Worm (Caenorhabditis elegans): Measurements from ENCODE around the gene Y51A2A.6.

- no peak for TF ChIP-seq nfyb-1 (GFP tag; IDR thresholded peaks at IDR 0.05)
- no peak for TF ChIP-seq rcor-1 (GFP tag; IDR thresholded peaks at IDR 0.05)
- no peak for TF ChIP-seq ZK185.1 (tag; optimal IDR thresholded peaks at IDR 0.05; ENCODE audit: poor library complexity, severe bottlenecking)
- TF ChIP-seq lir-1 (GFP tag; conservative IDR thresholded peaks at IDR 0.05) = no peak
- TF ChIP-seq T07F8.4 (tag; optimal IDR thresholded peaks at IDR 0.05) = no peak
- no peak for TF ChIP-seq nhr-27 (tag; optimal IDR thresholded peaks at IDR 0.05)
- no peak for TF ChIP-seq ccch-3 (GFP tag; optimal IDR thresholded peaks at IDR 0.05)
- TF ChIP-seq snpc-3.4 (tag; optimal IDR thresholded peaks at IDR 0.05) = no peak
Observed at ce11 chrV:18337643-18338042, 35.1 kb downstream of the Y51A2A.6 start.
